Fruit fly (Drosophila melanogaster) whole organism, wandering third instar larva: ENCODE measurements around the gene LysE.

Source experiments
- CG32264 ChIP-seq: fragments of 200-800 bp; sonication (Bioruptor generic); optimal IDR thresholded peaks from 2 replicates; lab custom pipeline; 2016; ENCODE audit warnings: missing biosample characterization, missing genetic modification characterization
- CG9705 ChIP-seq: fragments of 200-800 bp; sonication (Bioruptor generic); optimal IDR thresholded peaks from 2 replicates; lab custom pipeline; 2018; ENCODE audit warnings: missing biosample characterization, mild to moderate bottlenecking, missing genetic modification characterization
- CrebA ChIP-seq: fragments of 200-800 bp; sonication (Bioruptor generic); optimal IDR thresholded peaks from 2 replicates; lab custom pipeline; 2016; ENCODE audit warnings: missing biosample characterization, mild to moderate bottlenecking, missing genetic modification characterization, borderline replicate concordance
- Dfd ChIP-seq: fragments of >200 bp; optimal IDR thresholded peaks from 2 replicates; lab custom pipeline; 2017; ENCODE audit warnings: missing biosample characterization, missing genetic modification characterization
- Dif ChIP-seq: fragments of 200-275, 200-300 bp; sonication (Bioruptor generic); optimal IDR thresholded peaks from 2 replicates; lab custom pipeline; 2018; ENCODE audit warnings: missing biosample characterization, missing genetic modification characterization; ENCODE audit not compliant: partially characterized antibody
- HLH106 ChIP-seq: fragments of 200-800 bp; optimal IDR thresholded peaks from 3 replicates; lab custom pipeline; 2019; ENCODE audit warnings: missing biosample characterization, mild to moderate bottlenecking, missing genetic modification characterization, moderate library complexity
- Hnf4 ChIP-seq: fragments of 200-800 bp; sonication (Bioruptor generic); optimal IDR thresholded peaks from 2 replicates; lab custom pipeline; 2016; ENCODE audit warnings: missing biosample characterization, mild to moderate bottlenecking, missing genetic modification characterization
- Hr78 ChIP-seq: fragments of >200 bp; optimal IDR thresholded peaks from 2 replicates; lab custom pipeline; 2017; ENCODE audit warnings: missing biosample characterization, missing genetic modification characterization
- Hr83 ChIP-seq: fragments of 200-300 bp; sonication (Bioruptor generic); optimal IDR thresholded peaks from 2 replicates; lab custom pipeline; 2016; ENCODE audit warnings: missing biosample characterization, mild to moderate bottlenecking, missing genetic modification characterization, moderate library complexity; ENCODE audit not compliant: poor library complexity, severe bottlenecking
- Jra ChIP-seq: sonication (Bioruptor generic); optimal IDR thresholded peaks from 2 replicates; lab custom pipeline; 2016; ENCODE audit warnings: missing biosample characterization, missing genetic modification characterization
- Mio ChIP-seq: sonication (Bioruptor generic); optimal IDR thresholded peaks from 2 replicates; lab custom pipeline; 2016; ENCODE audit warnings: missing biosample characterization, missing genetic modification characterization
- Myc ChIP-seq: fragments of >200 bp; optimal IDR thresholded peaks from 2 replicates; lab custom pipeline; 2017
- N ChIP-seq: fragments of >200 bp; optimal IDR thresholded peaks from 2 replicates; lab custom pipeline; 2018; ENCODE audit warnings: missing biosample characterization, missing external identifiers, missing genetic modification characterization
- Rel ChIP-seq, 2 experiments: fragments of 200-800 bp; sonication (Bioruptor generic) in 1 of 2; optimal IDR thresholded peaks; 2 replicates in 1 of 2; 3 replicates in 1 of 2; lab custom pipeline; 2016 to 2019; ENCODE audit warnings: mild to moderate bottlenecking in 2 of 2, missing biosample characterization in 2 of 2, missing genetic modification characterization in 2 of 2, moderate library complexity in 1 of 2
- Sp1 ChIP-seq: fragments of 200-800 bp; sonication (Bioruptor generic); optimal IDR thresholded peaks from 3 replicates; lab custom pipeline; 2019; ENCODE audit warnings: missing biosample characterization, mild to moderate bottlenecking, missing genetic modification characterization, moderate library complexity
- Vsx2 ChIP-seq: fragments of 200-300, 225-300 bp; sonication (Bioruptor generic); optimal IDR thresholded peaks from 2 replicates; lab custom pipeline; 2018; ENCODE audit warnings: missing biosample characterization, missing genetic modification characterization; ENCODE audit not compliant: partially characterized antibody
- br ChIP-seq: fragments of 200-800 bp; sonication (Bioruptor generic); optimal IDR thresholded peaks from 2 replicates; lab custom pipeline; 2016; ENCODE audit warnings: missing biosample characterization, missing genetic modification characterization
- dl ChIP-seq, 2 experiments: fragments of 175-275, 200-275 bp in 1 of 2; fragments of 200-275 bp in 1 of 2; sonication (Bioruptor generic); optimal IDR thresholded peaks; lab custom pipeline; 2018; ENCODE audit warnings: mild to moderate bottlenecking in 2 of 2, missing biosample characterization in 2 of 2, missing genetic modification characterization in 2 of 2, moderate library complexity in 2 of 2; ENCODE audit not compliant: partially characterized antibody in 2 of 2, insufficient read depth in 1 of 2
- dmrt93B ChIP-seq: fragments of 200-800 bp; sonication (Bioruptor generic); optimal IDR thresholded peaks from 2 replicates; lab custom pipeline; 2018; ENCODE audit warnings: missing biosample characterization, mild to moderate bottlenecking, missing genetic modification characterization
- dsf ChIP-seq: sonication (Bioruptor generic); optimal IDR thresholded peaks from 2 replicates; lab custom pipeline; 2016; ENCODE audit warnings: missing biosample characterization, missing genetic modification characterization, borderline replicate concordance
- ey ChIP-seq: fragments of 200-800 bp; sonication (Bioruptor generic); optimal IDR thresholded peaks from 2 replicates; lab custom pipeline; 2016; ENCODE audit warnings: missing biosample characterization, missing genetic modification characterization
- fru ChIP-seq: fragments of 200-800 bp; sonication (Bioruptor generic); optimal IDR thresholded peaks from 3 replicates; lab custom pipeline; 2016; ENCODE audit warnings: missing biosample characterization, mild to moderate bottlenecking, missing genetic modification characterization
- h ChIP-seq: fragments of 200-800 bp; sonication (Bioruptor generic); optimal IDR thresholded peaks from 3 replicates; lab custom pipeline; 2016; ENCODE audit warnings: missing biosample characterization, mild to moderate bottlenecking, missing genetic modification characterization
- jim ChIP-seq: fragments of 175-275, 200-325 bp; sonication (Bioruptor generic); optimal IDR thresholded peaks from 2 replicates; lab custom pipeline; 2016; ENCODE audit warnings: missing biosample characterization, mild to moderate bottlenecking, missing genetic modification characterization
- lola ChIP-seq: fragments of >200 bp; optimal IDR thresholded peaks from 2 replicates; lab custom pipeline; 2017; ENCODE audit warnings: missing biosample characterization, missing genetic modification characterization
- pan ChIP-seq: fragments of >200 bp; optimal IDR thresholded peaks from 2 replicates; lab custom pipeline; 2017
- psq ChIP-seq: fragments of 200-800 bp; sonication (Bioruptor generic); optimal IDR thresholded peaks from 3 replicates; lab custom pipeline; 2017; ENCODE audit warnings: missing biosample characterization, mild to moderate bottlenecking, missing genetic modification characterization, moderate library complexity
- rgr ChIP-seq: fragments of 200-800 bp; sonication (Bioruptor generic); optimal IDR thresholded peaks from 3 replicates; lab custom pipeline; 2016; ENCODE audit warnings: missing biosample characterization, mild to moderate bottlenecking, missing genetic modification characterization
- sv ChIP-seq: fragments of 200-800 bp; sonication (Bioruptor generic); optimal IDR thresholded peaks from 3 replicates; lab custom pipeline; 2016; ENCODE audit warnings: missing biosample characterization, missing genetic modification characterization
- tai ChIP-seq: sonication (Bioruptor generic); optimal IDR thresholded peaks from 2 replicates; lab custom pipeline; 2016; ENCODE audit warnings: missing biosample characterization, missing genetic modification characterization
- usp ChIP-seq: fragments of >200 bp; optimal IDR thresholded peaks from 2 replicates; lab custom pipeline; 2017; ENCODE audit warnings: missing biosample characterization, missing genetic modification characterization
- woc ChIP-seq: sonication (Bioruptor generic); optimal IDR thresholded peaks from 2 replicates; lab custom pipeline; 2016; ENCODE audit warnings: missing biosample characterization, mild to moderate bottlenecking, missing genetic modification characterization

Gene LysE

DNA sequence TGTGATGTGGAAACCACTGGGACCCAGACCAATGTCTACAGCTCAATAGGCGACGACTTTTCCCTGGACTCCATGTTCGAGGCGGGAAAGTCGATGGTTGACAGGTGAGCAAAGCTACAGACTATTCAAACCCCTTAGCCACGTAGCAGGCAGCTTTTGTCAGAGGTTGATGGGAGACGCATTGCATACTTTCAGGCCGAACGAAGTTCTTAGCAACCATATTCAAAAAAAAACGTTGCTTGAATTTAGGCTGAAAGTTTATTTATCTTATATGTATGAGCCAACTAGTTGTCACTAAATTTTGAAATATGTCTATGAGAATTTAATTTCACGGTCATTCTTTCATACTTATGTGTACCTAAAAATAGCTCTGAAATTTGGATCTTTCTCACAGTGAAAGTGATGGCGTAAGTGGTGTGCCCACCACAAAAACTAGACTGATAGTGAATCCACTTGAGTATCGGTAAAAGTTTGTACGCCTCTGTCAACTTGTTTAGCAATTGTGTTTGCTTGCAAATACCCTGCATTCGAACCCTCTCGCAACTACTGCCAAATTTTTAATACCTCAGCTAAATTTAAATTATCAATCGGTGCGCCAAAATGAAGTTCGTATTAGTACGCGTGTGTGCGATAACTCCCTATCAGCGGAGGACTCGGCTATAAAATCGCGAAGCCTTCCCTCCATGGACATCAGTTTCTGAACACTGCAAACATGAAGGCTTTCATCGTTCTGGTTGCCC is 5.8 kb upstream of the LysE start, which contains the start of gene LysB:
Gene LysB (plus strand): TSS at position 690 of the 740 bp plus-strand sequence.
- peak; percentile 85 for TF ChIP-seq Myc (lab: Kevin White, UChicago)
- TF ChIP-seq Rel (GFP tag; optimal IDR thresholded peaks at IDR 0.05; lab: Kevin White, UChicago): no peak
- peak; percentile 18 for TF ChIP-seq Rel (tag; optimal IDR thresholded peaks at IDR 0.05; lab: Kevin White, UChicago)
- TF ChIP-seq dl (GFP tag; optimal IDR thresholded peaks at IDR 0.05; lab: Kevin White, UChicago; ENCODE audit: insufficient read depth in 1 of 2, partially characterized antibody in 2 of 2): peak; percentile 64 to 80
- peak; percentile 11 for TF ChIP-seq N
- no peak for TF ChIP-seq rgr (GFP tag; lab: Kevin White, UChicago)
- peak; percentile 86 for TF ChIP-seq Vsx2 (GFP tag; lab: Kevin White, UChicago)
- no peak for TF ChIP-seq usp (GFP tag; lab: Kevin White, UChicago)
- peak; percentile 96 for TF ChIP-seq Dif (GFP tag; lab: Kevin White, UChicago)

- no peak for TF ChIP-seq fru (GFP tag; lab: Kevin White, UChicago)
- TF ChIP-seq dl (GFP tag; optimal IDR thresholded peaks at IDR 0.05; lab: Kevin White, UChicago; ENCODE audit: insufficient read depth in 1 of 2, partially characterized antibody in 2 of 2): peak in 1 of 2 experiments; percentile 1
- no peak for TF ChIP-seq CG9705
- peak; percentile 36 for TF ChIP-seq Dif (GFP tag; lab: Kevin White, UChicago)
Observed at dm6 chr3L:1208206-1208605, 4.4 kb upstream of the LysE start.

- TF ChIP-seq woc (GFP tag; lab: Kevin White, UChicago) (no peak), usp (GFP tag; lab: Kevin White, UChicago) (no peak), fru (GFP tag; lab: Kevin White, UChicago) (no peak), pan (lab: Kevin White, UChicago) (no peak), Rel (GFP tag; optimal IDR thresholded peaks at IDR 0.05; lab: Kevin White, UChicago) (no peak), Rel (tag; optimal IDR thresholded peaks at IDR 0.05; lab: Kevin White, UChicago) (no peak), Hr78 (GFP tag; lab: Kevin White, UChicago) (no peak), Hr83 (GFP tag; lab: Kevin White, UChicago) (no peak), Sp1 (GFP tag; lab: Kevin White, UChicago) (no peak), N (no peak), tai (GFP tag; lab: Kevin White, UChicago) (no peak), dsf (no peak), rgr (GFP tag; lab: Kevin White, UChicago) (no peak), lola (GFP tag; lab: Kevin White, UChicago) (no peak), dmrt93B (GFP tag; lab: Kevin White, UChicago) (no peak), Myc (lab: Kevin White, UChicago) (no peak), h (GFP tag; lab: Kevin White, UChicago) (no peak), Vsx2 (GFP tag; lab: Kevin White, UChicago) (no peak), HLH106 (tag; lab: Kevin White, UChicago) (no peak)
Observed at dm6 chr3L:1211096-1211495, 1.5 kb upstream of the LysE start, which contains the start of gene LysD. Gene LysD (minus strand): TSS chr3L:1211196.

DNA sequence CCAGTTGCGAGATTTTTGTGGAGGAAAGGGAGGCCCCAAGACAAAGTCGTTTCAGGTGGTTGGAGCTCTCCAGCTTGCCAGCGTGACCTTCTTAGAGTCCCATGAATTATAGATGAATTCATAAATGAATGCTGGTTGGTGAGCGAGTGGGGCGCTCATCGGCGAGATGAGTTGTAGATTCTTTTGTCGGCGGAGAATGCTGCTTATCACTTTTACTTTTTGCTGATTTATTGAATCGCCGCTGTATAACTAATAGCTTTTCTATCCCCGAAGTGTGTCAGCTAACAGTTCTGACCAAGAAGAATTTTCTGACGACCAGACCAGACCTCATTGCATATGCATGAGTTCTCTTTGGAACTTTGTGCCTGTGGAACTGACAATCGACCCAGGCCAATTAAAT is 514 bp upstream of the LysE start:
- TF ChIP-seq sv: no peak
- TF ChIP-seq usp (GFP tag; lab: Kevin White, UChicago): no peak
- no peak for TF ChIP-seq br (GFP tag; lab: Kevin White, UChicago)
- TF ChIP-seq dl (GFP tag; optimal IDR thresholded peaks at IDR 0.05; lab: Kevin White, UChicago; ENCODE audit: insufficient read depth in 1 of 2, partially characterized antibody in 2 of 2): no peak
- TF ChIP-seq Vsx2 (GFP tag; lab: Kevin White, UChicago): no peak
- TF ChIP-seq Dif (GFP tag; lab: Kevin White, UChicago): no peak
- no peak for TF ChIP-seq CG32264
- no peak for TF ChIP-seq HLH106 (tag; lab: Kevin White, UChicago)
- no peak for TF ChIP-seq rgr (GFP tag; lab: Kevin White, UChicago)
- no peak for TF ChIP-seq jim (GFP tag; lab: Kevin White, UChicago)
- TF ChIP-seq Hr83 (GFP tag; lab: Kevin White, UChicago): no peak
- no peak for TF ChIP-seq h (GFP tag; lab: Kevin White, UChicago)
- no peak for TF ChIP-seq ey (GFP tag; lab: Kevin White, UChicago)
- TF ChIP-seq dsf: no peak

- TF ChIP-seq dsf (no peak), HLH106 (tag; lab: Kevin White, UChicago) (no peak), br (GFP tag; lab: Kevin White, UChicago) (no peak), woc (GFP tag; lab: Kevin White, UChicago) (no peak), Vsx2 (GFP tag; lab: Kevin White, UChicago) (no peak), Dif (GFP tag; lab: Kevin White, UChicago) (no peak), CrebA (no peak), psq (GFP tag; lab: Kevin White, UChicago) (no peak), Dfd (GFP tag; lab: Kevin White, UChicago) (no peak), Jra (GFP tag; lab: Kevin White, UChicago) (no peak), dl (GFP tag; optimal IDR thresholded peaks at IDR 0.05; lab: Kevin White, UChicago; ENCODE audit: insufficient read depth in 1 of 2, partially characterized antibody in 2 of 2) (no peak), sv (no peak), Mio (GFP tag; lab: Kevin White, UChicago) (no peak), Hr78 (GFP tag; lab: Kevin White, UChicago) (no peak), lola (GFP tag; lab: Kevin White, UChicago) (no peak), Hnf4 (GFP tag; lab: Kevin White, UChicago) (no peak), CG9705 (no peak), N (no peak)
- TF ChIP-seq, all 38 proteins: peak for 0
Observed at dm6 chr3L:1216460-1216859, 3.8 kb downstream of the LysE start.
